Worm (Caenorhabditis elegans) whole organism, L1 larva: ENCODE results near the gene twk-6.
"Not testable (repeated sequence)": the region's sequence is repeated elsewhere in the genome, so short reads cannot be mapped to it uniquely, and the experiment has no call there.

Experiments
- Y116A8C.19 ChIP-seq: sonication (generic microtip); optimal IDR thresholded peaks from 2 replicates; lab custom pipeline; 2016; ENCODE audit warnings: missing compliant biosample characterization, missing genetic modification characterization, borderline replicate concordance
- ets-5 ChIP-seq: fragments of 200-800 bp; sonication (Bioruptor generic); IDR thresholded peaks from 2 replicates; pipeline ENCODE4 v1.3.6; 2022; ENCODE audit warnings: missing genetic modification characterization, missing compliant biosample characterization
- mep-1 ChIP-seq: fragments of 150-350 bp; optimal IDR thresholded peaks from 2 replicates; lab custom pipeline; 2014; ENCODE audit warnings: missing biosample characterization, missing genetic modification characterization
- unc-86 ChIP-seq: sonication (generic microtip); optimal IDR thresholded peaks from 2 replicates; lab custom pipeline; 2016; ENCODE audit warnings: missing genetic modification characterization, missing compliant biosample characterization

- TF ChIP-seq unc-86 (tag; lab: Kevin White, UChicago); ets-5 (GFP tag; lab: Robert Waterston, UW); Y116A8C.19; mep-1 (tag; lab: Kevin White, UChicago): not testable (repeated sequence)
These were observed 42.4 kb downstream of the twk-6 start, which contains the start of gene enu-3.2 for ce11 chrIII:4785131-4785530.
